Fruit fly (Drosophila melanogaster) whole organism, adult: Measurements from ENCODE around the gene kirre.

Experiments used
- CG11617 ChIP-seq: fragments of 200-800 bp; sonication (Bioruptor generic); optimal IDR thresholded peaks from 2 replicates; lab custom pipeline; 2017; ENCODE audit warnings: mild to moderate bottlenecking, missing biosample characterization, missing genetic modification reagents, missing genetic modification characterization
- CG12768 ChIP-seq: fragments of 200-800 bp; sonication (Bioruptor generic); optimal IDR thresholded peaks from 2 replicates; lab custom pipeline; 2017; ENCODE audit warnings: missing biosample characterization, missing genetic modification characterization, mild to moderate bottlenecking, moderate library complexity, missing genetic modification reagents
- CG14711 ChIP-seq: fragments of 200-800 bp; sonication (Bioruptor generic); optimal IDR thresholded peaks from 2 replicates; lab custom pipeline; 2018; ENCODE audit warnings: missing biosample characterization, mild to moderate bottlenecking, missing genetic modification characterization, moderate library complexity
- CG1620 ChIP-seq: fragments of 200-800 bp; sonication (Bioruptor generic); optimal IDR thresholded peaks from 2 replicates; lab custom pipeline; 2016; ENCODE audit warnings: missing biosample characterization, missing genetic modification characterization
- CG33017 ChIP-seq: fragments of 200-800 bp; sonication (Bioruptor generic); optimal IDR thresholded peaks from 2 replicates; lab custom pipeline; 2018; ENCODE audit warnings: missing biosample characterization, mild to moderate bottlenecking, missing genetic modification characterization, moderate library complexity
- CG5204 ChIP-seq: fragments of 200-800 bp; sonication (Bioruptor generic); optimal IDR thresholded peaks from 2 replicates; lab custom pipeline; 2016; ENCODE audit warnings: missing biosample characterization, missing genetic modification characterization
- CG7045 ChIP-seq: fragments of 200-800 bp; sonication (Bioruptor generic); optimal IDR thresholded peaks from 2 replicates; lab custom pipeline; 2017; ENCODE audit warnings: missing biosample characterization, mild to moderate bottlenecking, missing genetic modification characterization
- CG7101 ChIP-seq: fragments of 200-800 bp; sonication (Bioruptor generic); optimal IDR thresholded peaks from 2 replicates; lab custom pipeline; 2018; ENCODE audit warnings: missing biosample characterization, mild to moderate bottlenecking, missing genetic modification characterization, moderate library complexity
- Clk ChIP-seq: fragments of 200-800 bp; sonication (Bioruptor generic); optimal IDR thresholded peaks from 2 replicates; lab custom pipeline; 2017; ENCODE audit warnings: missing biosample characterization, missing genetic modification characterization
- Crg-1 ChIP-seq: fragments of 200-800 bp; sonication (Bioruptor generic); optimal IDR thresholded peaks from 2 replicates; lab custom pipeline; 2016; ENCODE audit warnings: missing biosample characterization, missing genetic modification characterization
- Hr96 ChIP-seq: fragments of 200-800 bp; sonication (Bioruptor generic); optimal IDR thresholded peaks from 2 replicates; lab custom pipeline; 2016; ENCODE audit warnings: missing biosample characterization, missing genetic modification characterization
- Mnt ChIP-seq: fragments of 200-800 bp; sonication (Bioruptor generic); optimal IDR thresholded peaks from 2 replicates; lab custom pipeline; 2016; ENCODE audit warnings: missing biosample characterization, mild to moderate bottlenecking, missing genetic modification characterization
- bab1 ChIP-seq: fragments of 200-800 bp; sonication (Bioruptor generic); optimal IDR thresholded peaks from 3 replicates; lab custom pipeline; 2019; ENCODE audit warnings: missing biosample characterization, mild to moderate bottlenecking, missing genetic modification characterization, moderate library complexity
- cic ChIP-seq: fragments of 200-800 bp; sonication (Bioruptor generic); optimal IDR thresholded peaks from 2 replicates; lab custom pipeline; 2017; ENCODE audit warnings: missing biosample characterization, mild to moderate bottlenecking, missing genetic modification characterization, moderate library complexity
- cnc ChIP-seq, 2 experiments: fragments of >200 bp; optimal IDR thresholded peaks; 2 replicates each; lab custom pipeline; 2017
- kay ChIP-seq: fragments of 200-800 bp; sonication (Bioruptor generic); peaks from one replicate; lab custom pipeline; 2016; ENCODE audit warnings: missing biosample characterization, missing genetic modification characterization, borderline replicate concordance
- ovo ChIP-seq: fragments of 200-800 bp; sonication (Bioruptor generic); optimal IDR thresholded peaks from 2 replicates; lab custom pipeline; 2016; ENCODE audit warnings: missing biosample characterization, missing genetic modification characterization
- pad ChIP-seq: fragments of 200-800 bp; sonication (Bioruptor generic); optimal IDR thresholded peaks from 3 replicates; lab custom pipeline; 2017; ENCODE audit warnings: missing biosample characterization, missing genetic modification characterization, mild to moderate bottlenecking, moderate library complexity, missing genetic modification reagents
- tj ChIP-seq: fragments of 200-800 bp; sonication (Bioruptor generic); optimal IDR thresholded peaks from 3 replicates; lab custom pipeline; 2017; ENCODE audit warnings: missing biosample characterization, mild to moderate bottlenecking, missing genetic modification characterization, moderate library complexity
- toe ChIP-seq: fragments of 200-800 bp; sonication (Bioruptor generic); optimal IDR thresholded peaks from 2 replicates; lab custom pipeline; 2016; ENCODE audit warnings: missing biosample characterization, missing genetic modification characterization

The kirre gene

DNA sequence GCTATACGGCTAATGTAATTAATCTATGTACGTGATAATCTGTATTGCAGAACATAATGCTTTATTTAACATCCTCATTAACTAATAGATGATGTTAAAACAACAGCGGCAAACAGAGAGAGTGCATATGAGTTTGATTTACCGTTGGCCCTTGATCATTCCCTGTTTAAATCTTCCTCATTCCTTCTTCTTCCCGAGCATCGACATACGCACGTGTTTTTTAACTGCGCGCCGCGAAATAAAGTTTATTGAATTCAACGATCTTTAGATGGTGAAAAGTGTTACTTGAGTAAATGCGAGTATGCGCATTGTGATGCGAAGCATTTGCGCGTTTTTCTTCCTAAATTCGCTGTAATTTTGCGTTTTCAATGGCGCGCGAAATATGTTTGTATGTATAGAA is at the start of gene kirre:
Gene kirre, plus strand, starts transcription at position 301 of the 400 bp plus-strand sequence.
- TF ChIP-seq Clk (GFP tag; lab: Kevin White, UChicago) (no peak), cnc (optimal IDR thresholded peaks at IDR 0.05; lab: Kevin White, UChicago) (no peak), kay (no peak), pad (GFP tag; lab: Kevin White, UChicago) (no peak), Mnt (GFP tag; lab: Kevin White, UChicago) (no peak), ovo (GFP tag; lab: Kevin White, UChicago) (no peak), CG11617 (GFP tag; lab: Kevin White, UChicago) (no peak), CG5204 (GFP tag; lab: Kevin White, UChicago) (no peak), CG33017 (tag; lab: Kevin White, UChicago) (no peak), Crg-1 (GFP tag; lab: Kevin White, UChicago) (no peak), CG1620 (GFP tag; lab: Kevin White, UChicago) (no peak), toe (GFP tag; lab: Kevin White, UChicago) (no peak), Hr96 (no peak), cic (GFP tag; lab: Kevin White, UChicago) (no peak), CG7101 (no peak)

DNA sequence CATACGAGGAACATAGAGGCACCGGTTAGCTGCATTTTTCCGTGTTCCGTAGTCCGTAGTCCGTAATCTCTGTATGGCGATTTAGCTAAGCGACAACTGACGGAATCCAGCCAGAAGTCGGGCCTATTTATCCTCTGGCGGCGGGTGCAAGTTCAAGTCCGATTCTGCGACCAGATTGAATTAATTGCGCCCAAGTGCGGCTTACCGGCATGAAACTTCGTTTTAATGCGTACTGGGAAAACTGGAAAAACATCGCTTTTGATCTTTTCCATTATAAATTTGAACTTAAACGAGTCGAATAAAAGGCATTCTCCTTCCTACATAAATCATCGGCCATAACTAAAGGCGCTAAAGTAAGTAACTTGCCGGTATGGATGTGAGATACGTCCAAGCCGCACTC is 46.4 kb upstream of the kirre start, which contains the start of gene dyw:
Gene dyw, minus strand, starts transcription at position 101 of the 400 bp plus-strand sequence.
- no peak for TF ChIP-seq Hr96
- no peak for TF ChIP-seq kay
- TF ChIP-seq bab1 (GFP tag; lab: Kevin White, UChicago): no peak
- TF ChIP-seq CG33017 (tag; lab: Kevin White, UChicago): no peak

DNA sequence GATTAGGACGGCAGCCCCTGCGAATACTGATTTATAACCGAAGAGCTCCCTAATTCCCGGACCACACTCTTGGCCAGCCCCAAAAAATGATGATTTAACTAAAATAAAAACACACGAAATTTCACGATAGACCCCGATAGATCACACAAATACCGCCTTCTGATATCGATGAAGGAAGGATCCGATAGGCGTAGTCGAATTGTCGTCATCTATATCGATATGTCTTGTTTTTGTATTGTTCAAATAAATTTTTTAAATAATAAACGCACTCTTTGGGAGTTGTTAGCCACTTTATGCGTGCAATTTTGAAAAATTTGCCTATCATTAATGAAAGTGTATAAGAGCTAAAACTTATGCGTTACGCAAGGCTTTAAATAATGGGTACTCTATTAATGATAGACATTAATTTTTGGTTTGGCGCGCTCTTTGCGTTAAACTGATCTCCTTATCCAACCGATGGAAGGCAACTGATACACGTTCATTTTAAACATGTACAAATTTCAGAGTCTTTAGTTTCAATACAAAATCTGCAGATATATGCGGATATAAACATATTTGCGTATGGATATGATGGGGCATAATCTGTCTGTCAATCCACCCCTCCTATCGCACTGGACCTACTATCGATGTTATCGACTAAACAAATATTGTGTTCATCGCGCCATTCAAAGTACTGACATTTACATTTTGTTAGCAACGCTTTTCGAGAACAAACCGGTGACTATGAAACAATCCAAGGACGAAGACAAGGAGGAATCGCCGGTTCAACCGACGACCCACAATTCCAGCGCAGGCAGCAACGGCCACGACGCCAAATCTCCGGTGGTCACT is 41.9 kb upstream of the kirre start, which contains the start of the genes Spg7 and Lint-O:
Gene Spg7, minus strand, starts transcription at position 148 of the 831 bp plus-strand sequence.
Gene Lint-O, plus strand, starts transcription at position 638 of the 831 bp plus-strand sequence.
- no peak for TF ChIP-seq ovo (GFP tag; lab: Kevin White, UChicago)
- TF ChIP-seq CG12768 (GFP tag; lab: Kevin White, UChicago): no peak
- peak; percentile 46 for TF ChIP-seq tj
- TF ChIP-seq Hr96: no peak
- TF ChIP-seq CG14711 (tag; lab: Kevin White, UChicago): no peak
- TF ChIP-seq CG1620 (GFP tag; lab: Kevin White, UChicago): no peak

DNA sequence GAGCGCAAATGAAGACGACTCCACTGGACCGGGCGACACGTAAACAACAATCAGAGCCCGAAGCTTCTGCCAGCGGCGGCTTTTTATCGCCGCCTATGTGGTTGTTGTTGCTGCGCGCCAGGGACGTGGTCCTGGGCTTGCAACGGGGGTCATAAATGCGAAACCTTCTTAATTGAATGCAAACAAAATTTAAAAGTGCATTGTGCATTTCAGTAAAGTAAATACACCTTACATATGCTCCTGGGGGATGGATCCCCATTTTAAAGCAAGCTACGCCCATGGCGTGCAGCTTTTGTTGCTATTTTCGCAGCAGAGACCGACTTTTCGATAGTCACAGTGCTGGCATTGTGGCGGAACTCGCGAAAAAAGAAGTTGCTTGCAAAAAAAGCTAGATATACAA is 36.5 kb upstream of the kirre start, which contains the start of gene Ugalt:
Gene Ugalt, minus strand, starts transcription at position 160 of the 400 bp plus-strand sequence.
- TF ChIP-seq CG7045 (peak; percentile 100), CG7101 (peak; percentile 100), Clk (GFP tag; lab: Kevin White, UChicago) (peak; percentile 100), pad (GFP tag; lab: Kevin White, UChicago) (peak; percentile 99), CG11617 (GFP tag; lab: Kevin White, UChicago) (peak; percentile 100), CG33017 (tag; lab: Kevin White, UChicago) (peak; percentile 100), CG1620 (GFP tag; lab: Kevin White, UChicago) (peak; percentile 100), CG14711 (tag; lab: Kevin White, UChicago) (peak; percentile 100), CG5204 (GFP tag; lab: Kevin White, UChicago) (peak; percentile 100), Hr96 (peak; percentile 100), CG12768 (GFP tag; lab: Kevin White, UChicago) (peak; percentile 100), Crg-1 (GFP tag; lab: Kevin White, UChicago) (peak; percentile 100), toe (GFP tag; lab: Kevin White, UChicago) (peak; percentile 100), Mnt (GFP tag; lab: Kevin White, UChicago) (peak; percentile 100), ovo (GFP tag; lab: Kevin White, UChicago) (peak; percentile 100), kay (no peak), bab1 (GFP tag; lab: Kevin White, UChicago) (peak; percentile 100), tj (peak; percentile 99), cnc (optimal IDR thresholded peaks at IDR 0.05; lab: Kevin White, UChicago) (no peak), cic (GFP tag; lab: Kevin White, UChicago) (peak; percentile 98)

DNA sequence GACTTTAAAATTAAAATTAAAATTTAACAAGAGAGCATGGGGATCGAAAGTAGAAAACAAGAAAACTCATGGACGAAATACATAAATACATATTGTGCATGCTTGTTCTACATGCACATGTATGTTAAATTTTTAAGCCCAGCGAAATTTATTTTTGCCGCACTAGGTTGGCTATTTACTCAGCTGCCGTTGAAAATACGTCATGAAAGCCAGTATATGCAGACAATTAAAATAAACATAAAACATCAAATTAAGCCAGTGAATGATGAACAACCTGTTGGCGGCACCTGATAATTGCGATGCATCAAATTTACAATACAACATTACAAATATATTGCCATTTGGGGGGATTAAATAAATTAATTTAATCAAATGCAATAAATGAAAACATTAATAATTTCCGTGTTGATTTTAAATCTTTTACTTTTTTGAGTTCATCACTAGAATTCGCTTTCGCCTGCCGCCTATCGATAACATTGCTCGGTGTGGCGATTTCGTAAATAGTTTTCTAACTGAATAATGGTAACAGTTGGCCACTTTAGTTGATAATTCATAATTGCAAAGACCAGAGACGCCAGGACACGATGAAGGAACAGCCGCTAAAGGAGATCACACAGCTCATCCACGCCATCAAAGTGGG is 35.9 kb upstream of the kirre start, which contains the start of gene eIF2Bbeta:
Gene eIF2Bbeta, plus strand, starts transcription at position 438 of the 640 bp plus-strand sequence.
- TF ChIP-seq bab1 (GFP tag; lab: Kevin White, UChicago) (peak; percentile 6), cnc (optimal IDR thresholded peaks at IDR 0.05; lab: Kevin White, UChicago) (no peak), Mnt (GFP tag; lab: Kevin White, UChicago) (no peak)

DNA sequence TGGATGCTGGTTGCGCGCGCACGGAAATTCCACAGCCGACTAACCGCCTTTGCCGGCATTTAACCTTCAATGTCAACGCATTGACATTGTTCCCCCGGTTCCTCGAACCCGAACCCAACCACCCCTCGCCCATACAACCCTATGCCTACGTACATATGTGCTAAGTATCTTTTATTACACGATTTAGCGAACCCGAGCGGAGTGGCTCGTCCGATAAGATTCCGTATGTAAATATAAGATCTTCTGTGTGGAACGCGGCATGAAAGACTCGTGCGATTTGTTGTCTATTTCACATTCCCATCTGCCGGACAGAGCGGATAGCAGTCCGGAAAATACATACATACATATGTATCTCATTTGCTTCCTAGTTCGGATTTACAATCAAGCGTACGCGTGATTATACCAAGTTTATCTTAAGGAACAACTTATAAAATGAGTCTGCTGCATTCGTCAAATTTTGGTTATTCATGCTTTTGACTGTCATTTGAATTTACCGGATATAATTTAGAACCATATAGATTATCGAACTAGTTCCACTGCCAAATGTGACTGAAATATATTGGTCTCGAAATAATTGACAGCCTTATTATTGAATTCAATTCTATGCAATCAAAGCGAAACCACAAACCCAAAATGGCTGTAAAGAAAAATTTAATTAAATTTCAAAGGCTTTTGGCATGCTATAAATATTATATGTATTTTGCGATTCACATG is 32.6 kb upstream of the kirre start, which contains the start of gene CG2680:
Gene CG2680, minus strand, starts transcription at position 51 of the 714 bp plus-strand sequence.
- TF ChIP-seq cic (GFP tag; lab: Kevin White, UChicago) (no peak), ovo (GFP tag; lab: Kevin White, UChicago) (no peak), CG7045 (no peak), tj (no peak), toe (GFP tag; lab: Kevin White, UChicago) (no peak), Hr96 (no peak), CG14711 (tag; lab: Kevin White, UChicago) (no peak), Mnt (GFP tag; lab: Kevin White, UChicago) (no peak), Crg-1 (GFP tag; lab: Kevin White, UChicago) (no peak), pad (GFP tag; lab: Kevin White, UChicago) (no peak), CG7101 (no peak), CG1620 (GFP tag; lab: Kevin White, UChicago) (no peak), Clk (GFP tag; lab: Kevin White, UChicago) (no peak), bab1 (GFP tag; lab: Kevin White, UChicago) (no peak), CG12768 (GFP tag; lab: Kevin White, UChicago) (no peak), kay (no peak), cnc (optimal IDR thresholded peaks at IDR 0.05; lab: Kevin White, UChicago) (no peak)
